Fruit fly (Drosophila melanogaster): ENCODE measurements around the gene tna.

The tna gene

DNA sequence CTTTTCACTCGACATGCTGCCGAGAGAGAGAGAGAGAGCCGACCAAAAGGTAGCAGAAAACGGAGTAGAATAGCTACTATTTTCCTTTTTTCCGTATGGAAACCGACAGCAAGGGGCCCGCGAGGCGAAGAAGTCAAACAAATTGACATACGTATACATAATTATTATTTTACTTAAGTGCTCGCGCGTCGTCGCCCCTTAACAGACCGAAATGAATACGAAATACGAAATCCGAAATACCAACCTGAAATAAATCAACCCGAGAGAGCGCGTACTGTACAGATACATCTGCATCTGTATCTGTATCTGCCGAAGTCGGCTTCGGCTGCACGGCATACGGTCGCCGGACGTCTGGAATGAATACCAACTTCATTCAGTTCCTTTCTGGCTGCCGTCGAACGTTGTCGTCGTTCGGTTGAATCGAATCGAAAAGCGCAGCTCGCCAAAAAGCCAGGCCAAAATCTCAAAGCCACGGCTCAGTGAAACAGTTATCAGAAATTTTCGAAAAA lies 22.2 kb downstream of the tna start (continued):
- TF ChIP-seq chn (GFP tag; optimal IDR thresholded peaks at IDR 0.05), result peak; percentile 46
- no peak for TF ChIP-seq gem (tag; optimal IDR thresholded peaks at IDR 0.05)
- TF ChIP-seq wor (GFP tag; IDR thresholded peaks at IDR 0.05), result no peak
- no peak for TF ChIP-seq zen2 (GFP tag; IDR thresholded peaks at IDR 0.05; ENCODE audit: partially characterized antibody)
- peak; percentile 77 for TF ChIP-seq zfh1 (GFP tag; IDR thresholded peaks at IDR 0.05)
- TF ChIP-seq peb (GFP tag; IDR thresholded peaks at IDR 0.05), result 0 out of 2 replicates have a peak, but pooled peaks have one; percentile 9
- TF ChIP-seq aop (GFP tag; IDR thresholded peaks at IDR 0.05), result peak; percentile 65; the same call in 1 of the 2 replicates
- TF ChIP-seq cas (GFP tag; IDR thresholded peaks at IDR 0.05), result no peak
- no peak for TF ChIP-seq CG14860 (GFP tag; IDR thresholded peaks at IDR 0.05; ENCODE audit: partially characterized antibody)
- TF ChIP-seq CG7963 (GFP tag; IDR thresholded peaks at IDR 0.05; ENCODE audit: partially characterized antibody), result peak; percentile 28; the same call in 1 of the 3 replicates
- TF ChIP-seq BEAF-32 (GFP tag; optimal IDR thresholded peaks at IDR 0.05), result no peak
- no peak for TF ChIP-seq hkb (optimal IDR thresholded peaks at IDR 0.05)
- peak; percentile 47; the same call in 1 of the 2 replicates for TF ChIP-seq hkb (GFP tag; IDR thresholded peaks at IDR 0.05)
- TF ChIP-seq ab (GFP tag; optimal IDR thresholded peaks at IDR 0.05), result no peak
- no peak for TF ChIP-seq jigr1 (GFP tag; IDR thresholded peaks at IDR 0.05)
- peak; percentile 63; the same call in 1 of the 2 replicates for TF ChIP-seq Rfx (GFP tag; IDR thresholded peaks at IDR 0.05)
- TF ChIP-seq pb (GFP tag; optimal IDR thresholded peaks at IDR 0.05), result peak; percentile 67
- no peak for TF ChIP-seq wek (GFP tag; optimal IDR thresholded peaks at IDR 0.05)
- TF ChIP-seq lmd (GFP tag; IDR thresholded peaks at IDR 0.05), result no peak
- peak; percentile 5 for TF ChIP-seq CG8388 (GFP tag; optimal IDR thresholded peaks at IDR 0.05)
- TF ChIP-seq vvl (GFP tag; IDR thresholded peaks at IDR 0.05), result peak; percentile 80
- no peak for TF ChIP-seq CG4617 (GFP tag; optimal IDR thresholded peaks at IDR 0.05; ENCODE audit: borderline replicate concordance)
- TF ChIP-seq cato (GFP tag; optimal IDR thresholded peaks at IDR 0.05; ENCODE audit: borderline replicate concordance), result no peak
- TF ChIP-seq croc (GFP tag; conservative IDR thresholded peaks at IDR 0.05), result no peak
- no peak for TF ChIP-seq CG12236 (GFP tag; optimal IDR thresholded peaks at IDR 0.05)
- peak; percentile 75; the same call in 1 of the 3 replicates for TF ChIP-seq CG34422 (GFP tag; IDR thresholded peaks at IDR 0.05)
- TF ChIP-seq CG10209 (GFP tag; optimal IDR thresholded peaks at IDR 0.05), result peak; percentile 31
- TF ChIP-seq mirr (GFP tag; optimal IDR thresholded peaks at IDR 0.05), result peak; percentile 83
- TF ChIP-seq slp2 (GFP tag; optimal IDR thresholded peaks at IDR 0.05), result peak; percentile 7
- peak; percentile 60 for TF ChIP-seq CG2875 (GFP tag; optimal IDR thresholded peaks at IDR 0.05)
- peak; percentile 41; the same call in 1 of the 3 replicates for TF ChIP-seq dysf (GFP tag; IDR thresholded peaks at IDR 0.05)
- peak; percentile 56 for TF ChIP-seq CG34376 (GFP tag; optimal IDR thresholded peaks at IDR 0.05)
- peak; percentile 40 for TF ChIP-seq shn (GFP tag; optimal IDR thresholded peaks at IDR 0.05)
- TF ChIP-seq Stat92E (GFP tag; optimal IDR thresholded peaks at IDR 0.05), result peak in 1 of 3 experiments; percentile 68
- peak; percentile 0 for TF ChIP-seq CG13424 (tag; optimal IDR thresholded peaks at IDR 0.05)
- TF ChIP-seq pan (optimal IDR thresholded peaks at IDR 0.05), result no peak
- peak in 1 of 2 experiments; percentile 60 for TF ChIP-seq pan (GFP tag; optimal IDR thresholded peaks at IDR 0.05 in 1 of 2, IDR thresholded peaks at IDR 0.05 in 1 of 2)
- peak; percentile 64 for TF ChIP-seq NFAT (GFP tag; IDR thresholded peaks at IDR 0.05)
- TF ChIP-seq Atf6 (GFP tag; IDR thresholded peaks at IDR 0.05), result peak; percentile 57; the same call in 1 of the 2 replicates
- TF ChIP-seq CG13775 (GFP tag; optimal IDR thresholded peaks at IDR 0.05), result no peak
- peak; percentile 79 for TF ChIP-seq rib (GFP tag; IDR thresholded peaks at IDR 0.05)
- peak; percentile 71 for TF ChIP-seq CG4360 (GFP tag; IDR thresholded peaks at IDR 0.05)
- TF ChIP-seq Abd-B (GFP tag; optimal IDR thresholded peaks at IDR 0.05), result no peak
- peak; percentile 99 for TF ChIP-seq Deaf1 (tag; optimal IDR thresholded peaks at IDR 0.05)
- TF ChIP-seq phol (tag; optimal IDR thresholded peaks at IDR 0.05), result no peak
- peak; percentile 30 for TF ChIP-seq btn (GFP tag; optimal IDR thresholded peaks at IDR 0.05)
- peak; percentile 70 for TF ChIP-seq Kr (GFP tag; optimal IDR thresholded peaks at IDR 0.05)
- TF ChIP-seq exex (tag; optimal IDR thresholded peaks at IDR 0.05), result peak; percentile 74
- peak; percentile 7 for TF ChIP-seq CG12219 (GFP tag; optimal IDR thresholded peaks at IDR 0.05)
- no peak for TF ChIP-seq CG1529 (GFP tag; optimal IDR thresholded peaks at IDR 0.05)

Measured in whole organism, embryonic.